Worm (Caenorhabditis elegans) whole organism, early embryonic: ENCODE results near the gene rpoa-12.

Experiments used
- B0310.2 ChIP-seq: sonication (generic microtip); optimal IDR thresholded peaks from 2 replicates; lab custom pipeline; 2016; ENCODE audit warnings: mild to moderate bottlenecking, missing genetic modification characterization, missing compliant biosample characterization
- ama-1 ChIP-seq: fragments of 150-350 bp; optimal IDR thresholded peaks from 2 replicates; lab custom pipeline; 2014
- ets-7 ChIP-seq: sonication (generic microtip); optimal IDR thresholded peaks from 2 replicates; lab custom pipeline; 2016; ENCODE audit warnings: missing genotype, missing genetic modification characterization, missing compliant biosample characterization
- tra-4 ChIP-seq: sonication (generic microtip); optimal IDR thresholded peaks from 2 replicates; lab custom pipeline; 2017; ENCODE audit warnings: missing genetic modification characterization, missing compliant biosample characterization

ce11 chrV:14440841-14441240, 17.7 kb upstream of the rpoa-12 start, which contains the start of gene F23B12.4:
- TF ChIP-seq B0310.2 (tag; lab: Kevin White, UChicago) (no peak), ama-1 (lab: Kevin White, UChicago) (no peak), ets-7 (no peak), tra-4 (no peak)
